Worm (Caenorhabditis elegans) whole organism, young adult: Measurements from ENCODE around the gene Y54G2A.7.

Experiments
- B0035.1 ChIP-seq: sonication (generic microtip); optimal IDR thresholded peaks from 2 replicates; lab custom pipeline; 2016; ENCODE audit warnings: missing genetic modification characterization, mild to moderate bottlenecking, missing compliant biosample characterization, missing genotype, missing genetic modification reagents
- B0261.1 ChIP-seq: sonication (generic microtip); optimal IDR thresholded peaks from 2 replicates; lab custom pipeline; 2016; ENCODE audit warnings: mild to moderate bottlenecking, missing genetic modification characterization, moderate library complexity, missing compliant biosample characterization
- C17E4.6 ChIP-seq: fragments of 200-800 bp; sonication (Bioruptor generic); IDR thresholded peaks from 2 replicates; pipeline ENCODE4 v1.3.6; 2022; ENCODE audit warnings: missing genetic modification reagents, missing genetic modification characterization, missing compliant biosample characterization
- F23B12.7 ChIP-seq: sonication (generic microtip); optimal IDR thresholded peaks from 2 replicates; lab custom pipeline; 2017; ENCODE audit warnings: missing genetic modification characterization, mild to moderate bottlenecking, missing compliant biosample characterization, antibody characterized with exemption, moderate library complexity; ENCODE audit not compliant: insufficient read depth
- F39B2.1 ChIP-seq: fragments of 200-800 bp; sonication (Bioruptor generic); IDR thresholded peaks from 2 replicates; pipeline ENCODE4 v1.3.6; 2022; ENCODE audit warnings: missing genetic modification reagents, missing genetic modification characterization, missing compliant biosample characterization
- F49E8.2 ChIP-seq: sonication (generic microtip); optimal IDR thresholded peaks from 3 replicates; lab custom pipeline; 2017; ENCODE audit warnings: missing genetic modification characterization, mild to moderate bottlenecking, missing compliant biosample characterization, antibody characterized with exemption, moderate library complexity; ENCODE audit not compliant: insufficient read depth
- F57C9.4 ChIP-seq: sonication (generic microtip); optimal IDR thresholded peaks from 2 replicates; lab custom pipeline; 2017; ENCODE audit warnings: mild to moderate bottlenecking, missing genetic modification characterization, missing compliant biosample characterization
- K11D2.4 ChIP-seq: fragments of 200-800 bp; sonication (Bioruptor generic); IDR thresholded peaks from 2 replicates; pipeline ENCODE4 v1.3.6; 2022; ENCODE audit warnings: missing genetic modification reagents, missing genetic modification characterization, missing compliant biosample characterization
- akir-1 ChIP-seq: fragments of 200-800 bp; sonication (Bioruptor generic); optimal IDR thresholded peaks from 2 replicates; lab custom pipeline; 2018; ENCODE audit warnings: mild to moderate bottlenecking, missing genetic modification characterization, moderate library complexity, missing compliant biosample characterization
- athp-1 ChIP-seq: sonication (generic microtip); optimal IDR thresholded peaks from 2 replicates; lab custom pipeline; 2017; ENCODE audit warnings: mild to moderate bottlenecking, missing genetic modification characterization, missing compliant biosample characterization
- attf-6 ChIP-seq: fragments of 200-800 bp; sonication (Bioruptor generic); IDR thresholded peaks from 2 replicates; pipeline ENCODE4 v1.3.6; 2022; ENCODE audit warnings: missing genetic modification reagents, missing genetic modification characterization, missing compliant biosample characterization
- bed-1 ChIP-seq: fragments of 200-800 bp; sonication (Bioruptor generic); IDR thresholded peaks from 2 replicates; pipeline ENCODE4 v1.3.6; 2022; ENCODE audit warnings: missing genetic modification reagents, missing genetic modification characterization, missing compliant biosample characterization
- ceh-40 ChIP-seq: fragments of 200-800 bp; sonication (Bioruptor generic); IDR thresholded peaks from 2 replicates; pipeline ENCODE4 v1.3.6; 2022; ENCODE audit warnings: missing genetic modification characterization, missing compliant biosample characterization
- chd-7 ChIP-seq: sonication (generic microtip); optimal IDR thresholded peaks from 2 replicates; lab custom pipeline; 2016; ENCODE audit warnings: mild to moderate bottlenecking, missing genetic modification characterization, moderate library complexity, missing compliant biosample characterization
- die-1 ChIP-seq: sonication (generic microtip); optimal IDR thresholded peaks from 2 replicates; lab custom pipeline; 2016; ENCODE audit warnings: missing genotype, mild to moderate bottlenecking, missing genetic modification characterization, missing compliant biosample characterization
- dox-1 ChIP-seq: fragments of 200-800 bp; sonication (Bioruptor generic); IDR thresholded peaks from 2 replicates; pipeline ENCODE4 v1.3.6; 2022; ENCODE audit warnings: missing genetic modification reagents, missing genetic modification characterization, missing compliant biosample characterization
- dpff-1 ChIP-seq: sonication (generic microtip); optimal IDR thresholded peaks from 2 replicates; lab custom pipeline; 2017; ENCODE audit warnings: mild to moderate bottlenecking, missing genetic modification characterization, missing compliant biosample characterization
- egl-18 ChIP-seq: fragments of 200-800 bp; sonication (Bioruptor generic); IDR thresholded peaks from 2 replicates; pipeline ENCODE4 v1.3.6; 2022; ENCODE audit warnings: missing genetic modification reagents, missing genetic modification characterization, missing compliant biosample characterization
- ekl-4 ChIP-seq: fragments of 200-800 bp; sonication (Bioruptor generic); IDR thresholded peaks from 2 replicates; pipeline ENCODE4 v1.3.6; 2022; ENCODE audit warnings: missing genetic modification reagents, missing genetic modification characterization, missing compliant biosample characterization
- fkh-3 ChIP-seq: sonication (generic microtip); optimal IDR thresholded peaks from 2 replicates; lab custom pipeline; 2016; ENCODE audit warnings: mild to moderate bottlenecking, missing genetic modification characterization, missing compliant biosample characterization
- hlh-26 ChIP-seq: fragments of 200-800 bp; sonication (Bioruptor generic); conservative IDR thresholded peaks from 2 replicates; pipeline ENCODE4 v1.3.6; 2022; ENCODE audit warnings: missing genetic modification reagents, missing genetic modification characterization, missing compliant biosample characterization
- hmg-1.2 ChIP-seq: fragments of 200-800 bp; sonication (Bioruptor generic); IDR thresholded peaks from 2 replicates; pipeline ENCODE4 v1.3.6; 2022; ENCODE audit warnings: missing genetic modification reagents, missing genetic modification characterization, missing compliant biosample characterization
- hmg-20 ChIP-seq: fragments of 200-800 bp; sonication (Bioruptor generic); IDR thresholded peaks from 2 replicates; pipeline ENCODE4 v1.3.6; 2022; ENCODE audit warnings: missing genetic modification reagents, missing genetic modification characterization, missing compliant biosample characterization
- lin-26 ChIP-seq: fragments of 200-800 bp; sonication (Bioruptor generic); IDR thresholded peaks from 2 replicates; pipeline ENCODE4 v1.3.6; 2022; ENCODE audit warnings: missing genetic modification reagents, missing genetic modification characterization, missing compliant biosample characterization
- lin-35 ChIP-seq, 3 experiments: fragments of 150-350 bp in 2 of 3; sonication (generic microtip) in 1 of 3; optimal IDR thresholded peaks; 2 replicates each; lab custom pipeline; 2014 to 2018; ENCODE audit warnings: missing biosample characterization in 3 of 3, missing genetic modification characterization in 3 of 3, missing genetic modification reagents in 3 of 3
- lin-40 ChIP-seq: sonication (generic microtip); optimal IDR thresholded peaks from 2 replicates; lab custom pipeline; 2016; ENCODE audit warnings: missing genetic modification characterization, mild to moderate bottlenecking, missing compliant biosample characterization, missing genotype, missing genetic modification reagents
- lin-54 ChIP-seq: fragments of 200-800 bp; sonication (Bioruptor generic); optimal IDR thresholded peaks from 2 replicates; lab custom pipeline; 2018; ENCODE audit warnings: mild to moderate bottlenecking, missing genetic modification characterization, missing compliant biosample characterization
- lir-1 ChIP-seq: fragments of 200-800 bp; sonication (Bioruptor generic); conservative IDR thresholded peaks from 2 replicates; pipeline ENCODE4 v1.3.6; 2022; ENCODE audit warnings: missing genetic modification reagents, missing genetic modification characterization, missing compliant biosample characterization
- lsl-1 ChIP-seq: fragments of 200-800 bp; sonication (Bioruptor generic); optimal IDR thresholded peaks from 2 replicates; lab custom pipeline; 2018; ENCODE audit warnings: mild to moderate bottlenecking, missing genetic modification characterization, moderate library complexity, missing compliant biosample characterization
- madf-10 ChIP-seq: sonication (generic microtip); optimal IDR thresholded peaks from 2 replicates; lab custom pipeline; 2016; ENCODE audit warnings: mild to moderate bottlenecking, missing genetic modification characterization, missing compliant biosample characterization
- mcd-1 ChIP-seq: fragments of 200-800 bp; sonication (Bioruptor generic); IDR thresholded peaks from 2 replicates; pipeline ENCODE4 v1.3.6; 2022; ENCODE audit warnings: missing genetic modification reagents, missing genetic modification characterization, missing compliant biosample characterization
- mes-4 ChIP-seq: sonication (generic microtip); optimal IDR thresholded peaks from 2 replicates; lab custom pipeline; 2016; ENCODE audit warnings: missing genotype, missing genetic modification characterization, missing compliant biosample characterization
- mxl-1 ChIP-seq: sonication (generic microtip); optimal IDR thresholded peaks from 2 replicates; lab custom pipeline; 2016; ENCODE audit warnings: missing genetic modification characterization, missing compliant biosample characterization
- nfyb-1 ChIP-seq: fragments of 200-800 bp; sonication (Bioruptor generic); IDR thresholded peaks from 2 replicates; pipeline ENCODE4 v1.3.6; 2022; ENCODE audit warnings: missing genetic modification reagents, missing genetic modification characterization, missing compliant biosample characterization
- nhr-179 ChIP-seq: sonication (generic microtip); optimal IDR thresholded peaks from 2 replicates; lab custom pipeline; 2016; ENCODE audit warnings: mild to moderate bottlenecking, missing genetic modification characterization, missing compliant biosample characterization
- nhr-90 ChIP-seq: sonication (generic microtip); optimal IDR thresholded peaks from 2 replicates; lab custom pipeline; 2016; ENCODE audit warnings: missing genotype, mild to moderate bottlenecking, missing genetic modification characterization, missing compliant biosample characterization
- pbrm-1 ChIP-seq: fragments of 200-800 bp; sonication (Bioruptor generic); IDR thresholded peaks from 2 replicates; pipeline ENCODE4 v1.3.6; 2022; ENCODE audit warnings: missing genetic modification reagents, missing genetic modification characterization, missing compliant biosample characterization
- pha-4 ChIP-seq: fragments of 150-350 bp; sonication (generic microtip); optimal IDR thresholded peaks from 2 replicates; lab custom pipeline; 2014; ENCODE audit warnings: missing biosample characterization, missing genetic modification reagents, missing genetic modification characterization
- rcor-1 ChIP-seq: fragments of 200-800 bp; sonication (Bioruptor generic); IDR thresholded peaks from 2 replicates; pipeline ENCODE4 v1.3.6; 2022; ENCODE audit warnings: missing genetic modification reagents, missing genetic modification characterization, missing compliant biosample characterization
- rec-8 ChIP-seq, 2 experiments: sonication (generic microtip); optimal IDR thresholded peaks; 2 replicates each; lab custom pipeline; 2016; ENCODE audit warnings: mild to moderate bottlenecking in 2 of 2, missing genetic modification characterization in 2 of 2, missing genetic modification reagents in 2 of 2, missing genotype in 2 of 2, missing biosample characterization in 1 of 2, missing compliant biosample characterization in 1 of 2, moderate library complexity in 1 of 2
- snpc-1.3 ChIP-seq: sonication (generic microtip); optimal IDR thresholded peaks from 2 replicates; lab custom pipeline; 2017; ENCODE audit warnings: missing genetic modification characterization, mild to moderate bottlenecking, missing compliant biosample characterization, antibody characterized with exemption, moderate library complexity, missing genotype, missing genetic modification reagents; ENCODE audit not compliant: insufficient read depth
- snpc-3.4 ChIP-seq: sonication (generic microtip); optimal IDR thresholded peaks from 2 replicates; lab custom pipeline; 2017; ENCODE audit warnings: missing genetic modification characterization, mild to moderate bottlenecking, missing compliant biosample characterization, antibody characterized with exemption, moderate library complexity, missing genotype, missing genetic modification reagents
- tbp1 ChIP-seq: fragments of 200-800 bp; sonication (Bioruptor generic); optimal IDR thresholded peaks from 2 replicates; lab custom pipeline; 2018; ENCODE audit warnings: mild to moderate bottlenecking, missing genetic modification characterization, missing compliant biosample characterization
- tbx-9 ChIP-seq: sonication (generic microtip); optimal IDR thresholded peaks from 2 replicates; lab custom pipeline; 2016; ENCODE audit warnings: borderline replicate concordance, missing genetic modification characterization, inconsistent platforms, missing compliant biosample characterization
- unc-62 ChIP-seq: fragments of 150-350 bp; optimal IDR thresholded peaks from 2 replicates; lab custom pipeline; 2014; ENCODE audit warnings: missing biosample characterization, missing genetic modification reagents, missing genetic modification characterization
- ztf-18 ChIP-seq: sonication (generic microtip); optimal IDR thresholded peaks from 2 replicates; lab custom pipeline; 2016; ENCODE audit warnings: missing genotype, mild to moderate bottlenecking, missing genetic modification characterization, missing compliant biosample characterization
- ztf-25 ChIP-seq: fragments of 200-800 bp; sonication (Bioruptor generic); IDR thresholded peaks from 2 replicates; pipeline ENCODE4 v1.3.6; 2022; ENCODE audit warnings: missing genetic modification reagents, missing genetic modification characterization, missing compliant biosample characterization
- ztf-3 ChIP-seq: fragments of 200-800 bp; sonication (Bioruptor generic); optimal IDR thresholded peaks from 2 replicates; lab custom pipeline; 2018; ENCODE audit warnings: mild to moderate bottlenecking, missing genetic modification characterization, missing compliant biosample characterization

The Y54G2A.7 gene

ce11 chrIV:2802193-2802592 lies 36.2 kb upstream of the Y54G2A.7 start (continued):
- TF ChIP-seq rcor-1 (no peak), C17E4.6 (GFP tag; lab: Robert Waterston, UW) (no peak), ztf-18 (peak; percentile 61), lsl-1 (GFP tag; lab: Kevin White, UChicago) (peak; percentile 9), die-1 (peak; percentile 66), mes-4 (tag; lab: Kevin White, UChicago) (no peak), mxl-1 (no peak), rec-8 (tag; optimal IDR thresholded peaks at IDR 0.05; lab: Kevin White, UChicago) (no peak), hlh-26 (no peak), dpff-1 (tag; lab: Kevin White, UChicago) (no peak), F49E8.2 (tag; lab: Kevin White, UChicago) (peak; percentile 24), tbp1 (GFP tag; lab: Kevin White, UChicago) (peak; percentile 96), nhr-90 (tag; lab: Kevin White, UChicago) (peak; percentile 63), pbrm-1 (0 out of 2 replicates have a peak, but pooled peaks have one; percentile 39), tbx-9 (no peak), egl-18 (GFP tag; lab: Robert Waterston, UW) (no peak), F39B2.1 (GFP tag; lab: Robert Waterston, UW) (no peak), ztf-3 (GFP tag; lab: Kevin White, UChicago) (no peak), dox-1 (GFP tag; lab: Robert Waterston, UW) (peak; percentile 59; the same call in 1 of the 2 replicates), attf-6 (peak; percentile 52; the same call in 1 of the 2 replicates), ztf-25 (GFP tag; lab: Robert Waterston, UW) (peak; percentile 87), hmg-1.2 (peak; percentile 72), snpc-3.4 (tag; lab: Kevin White, UChicago) (peak; percentile 7), K11D2.4 (GFP tag; lab: Robert Waterston, UW) (no peak), unc-62 (GFP tag; lab: Kevin White, UChicago) (no peak), nfyb-1 (GFP tag; lab: Robert Waterston, UW) (no peak), B0035.1 (tag; lab: Kevin White, UChicago) (no peak), F57C9.4 (tag; lab: Kevin White, UChicago) (no peak), athp-1 (tag; lab: Kevin White, UChicago) (peak; percentile 37), lir-1 (GFP tag; lab: Robert Waterston, UW) (peak; percentile 29; the same call in 1 of the 2 replicates), bed-1 (no peak), nhr-179 (tag; lab: Kevin White, UChicago) (no peak), lin-35 (GFP tag; optimal IDR thresholded peaks at IDR 0.05; lab: Kevin White, UChicago) (peak in 1 of 3 experiments; percentile 32), lin-26 (GFP tag; lab: Robert Waterston, UW) (peak; percentile 86), ekl-4 (GFP tag; lab: Robert Waterston, UW) (no peak), lin-40 (tag; lab: Kevin White, UChicago) (no peak), chd-7 (peak; percentile 22), hmg-20 (peak; percentile 58; the same call in 1 of the 2 replicates), mcd-1 (GFP tag; lab: Robert Waterston, UW) (0 out of 2 replicates have a peak, but pooled peaks have one; percentile 41), madf-10 (tag; lab: Kevin White, UChicago) (peak; percentile 33), akir-1 (GFP tag; lab: Kevin White, UChicago) (no peak), B0261.1 (peak; percentile 85), snpc-1.3 (peak; percentile 25), fkh-3 (tag; lab: Kevin White, UChicago) (no peak), F23B12.7 (tag; lab: Kevin White, UChicago) (peak; percentile 29), ceh-40 (GFP tag; lab: Robert Waterston, UW) (no peak), lin-54 (GFP tag; lab: Kevin White, UChicago) (peak; percentile 53), pha-4 (tag; lab: Kevin White, UChicago) (no peak)
